Worm (Caenorhabditis elegans): Measurements from ENCODE around the gene srh-75.

The srh-75 gene

ce11 chrV:11029309-11029708 lies 27.6 kb downstream of the srh-75 start:
- TF ChIP-seq dpl-1 (GFP tag; optimal IDR thresholded peaks at IDR 0.05) = peak; percentile 54
- TF ChIP-seq lin-35 (GFP tag; optimal IDR thresholded peaks at IDR 0.05) = peak in 1 of 3 experiments; percentile 72
- TF ChIP-seq snpc-1.1 (tag; optimal IDR thresholded peaks at IDR 0.05; ENCODE audit: insufficient read depth) = no peak
- TF ChIP-seq nfya-1 (tag; optimal IDR thresholded peaks at IDR 0.05; ENCODE audit: borderline replicate concordance, insufficient read depth) = no peak
- TF ChIP-seq nfyb-1 (GFP tag; IDR thresholded peaks at IDR 0.05) = no peak
- TF ChIP-seq madf-8 (GFP tag; conservative IDR thresholded peaks at IDR 0.05) = peak; percentile 51
- TF ChIP-seq C17E4.6 (GFP tag; IDR thresholded peaks at IDR 0.05) = 0 out of 2 replicates have a peak, but pooled peaks have one; percentile 14
- peak; percentile 2 for TF ChIP-seq madf-10 (tag; optimal IDR thresholded peaks at IDR 0.05)
- TF ChIP-seq lin-54 (GFP tag; optimal IDR thresholded peaks at IDR 0.05) = peak; percentile 92
- peak; percentile 5 for TF ChIP-seq attf-5 (GFP tag; optimal IDR thresholded peaks at IDR 0.05)
- no peak for TF ChIP-seq attf-6 (GFP tag; IDR thresholded peaks at IDR 0.05)
- TF ChIP-seq Y53G8AR.9 (GFP tag; conservative IDR thresholded peaks at IDR 0.05) = no peak
- TF ChIP-seq mcd-1 (GFP tag; IDR thresholded peaks at IDR 0.05) = no peak; the same call in 1 of the 2 replicates
- peak; percentile 41; the same call in 1 of the 2 replicates for TF ChIP-seq pbrm-1 (GFP tag; IDR thresholded peaks at IDR 0.05)
- no peak for TF ChIP-seq mes-4 (tag; optimal IDR thresholded peaks at IDR 0.05)
- TF ChIP-seq dox-1 (GFP tag; IDR thresholded peaks at IDR 0.05) = peak; percentile 51; the same call in 1 of the 2 replicates
- TF ChIP-seq F37B4.10 (GFP tag; IDR thresholded peaks at IDR 0.05) = no peak
- TF ChIP-seq lin-40 (tag; optimal IDR thresholded peaks at IDR 0.05) = peak; percentile 30
- TF ChIP-seq ceh-40 (GFP tag; IDR thresholded peaks at IDR 0.05) = 0 out of 2 replicates have a peak, but pooled peaks have one; percentile 72
- peak; percentile 34; the same call in 1 of the 2 replicates for TF ChIP-seq rcor-1 (GFP tag; IDR thresholded peaks at IDR 0.05)
- no peak for TF ChIP-seq ztf-22 (GFP tag; optimal IDR thresholded peaks at IDR 0.05)
- TF ChIP-seq nfya-2 (GFP tag; IDR thresholded peaks at IDR 0.05) = no peak
- TF ChIP-seq lsl-1 (GFP tag; optimal IDR thresholded peaks at IDR 0.05) = peak; percentile 48
- no peak for TF ChIP-seq unc-62 (GFP tag; optimal IDR thresholded peaks at IDR 0.05)
- peak; percentile 53 for TF ChIP-seq ceh-100 (GFP tag; IDR thresholded peaks at IDR 0.05)
- TF ChIP-seq efl-1 (GFP tag; optimal IDR thresholded peaks at IDR 0.05) = peak; percentile 72
- TF ChIP-seq madf-6 (GFP tag; IDR thresholded peaks at IDR 0.05) = peak; percentile 40
- TF ChIP-seq sdz-38 (tag; optimal IDR thresholded peaks at IDR 0.05) = no peak
- TF ChIP-seq ceh-91 (GFP tag; IDR thresholded peaks at IDR 0.05) = 0 out of 2 replicates have a peak, but pooled peaks have one; percentile 27
- no peak for TF ChIP-seq tlf-1 (GFP tag; optimal IDR thresholded peaks at IDR 0.05)
- peak; percentile 72 for TF ChIP-seq K11D2.4 (GFP tag; IDR thresholded peaks at IDR 0.05)
- peak; percentile 9 for TF ChIP-seq chd-7 (tag; optimal IDR thresholded peaks at IDR 0.05)
- 0 out of 2 replicates have a peak, but pooled peaks have one; percentile 56 for TF ChIP-seq madf-3 (GFP tag; IDR thresholded peaks at IDR 0.05)
- 0 out of 2 replicates have a peak, but pooled peaks have one; percentile 34 for TF ChIP-seq let-526 (GFP tag; IDR thresholded peaks at IDR 0.05)
- TF ChIP-seq die-1 (tag; optimal IDR thresholded peaks at IDR 0.05) = no peak
- peak; percentile 44 for TF ChIP-seq unc-130 (GFP tag; optimal IDR thresholded peaks at IDR 0.05)
- peak; percentile 43; the same call in 1 of the 2 replicates for TF ChIP-seq F33H1.4 (GFP tag; IDR thresholded peaks at IDR 0.05)
- TF ChIP-seq K12H6.12 (tag; optimal IDR thresholded peaks at IDR 0.05) = peak; percentile 58
- TF ChIP-seq ama-1 (optimal IDR thresholded peaks at IDR 0.05) = no peak
- TF ChIP-seq ama-1 (GFP tag; optimal IDR thresholded peaks at IDR 0.05) = no peak
- peak in 1 of 2 experiments; percentile 7 for TF ChIP-seq let-607 (tag; optimal IDR thresholded peaks at IDR 0.05)
- peak; percentile 50; the same call in 1 of the 2 replicates for TF ChIP-seq lir-1 (GFP tag; conservative IDR thresholded peaks at IDR 0.05)
- TF ChIP-seq ztf-3 (GFP tag; optimal IDR thresholded peaks at IDR 0.05) = no peak
- no peak for TF ChIP-seq Y95B8A.8 (GFP tag; IDR thresholded peaks at IDR 0.05)
- TF ChIP-seq ztf-26 (tag; optimal IDR thresholded peaks at IDR 0.05) = no peak
- TF ChIP-seq Y56A3A.18 (GFP tag; IDR thresholded peaks at IDR 0.05) = no peak
- TF ChIP-seq cebp-1 (GFP tag; IDR thresholded peaks at IDR 0.05) = no peak
- TF ChIP-seq cebp-1 (tag; optimal IDR thresholded peaks at IDR 0.05) = peak; percentile 23
